Worm (Caenorhabditis elegans): ENCODE results near the gene nspc-14.
A peak's percentile ranks its signal among the peaks of the same experiment; 100 is the strongest.

nspc-14 gene

DNA sequence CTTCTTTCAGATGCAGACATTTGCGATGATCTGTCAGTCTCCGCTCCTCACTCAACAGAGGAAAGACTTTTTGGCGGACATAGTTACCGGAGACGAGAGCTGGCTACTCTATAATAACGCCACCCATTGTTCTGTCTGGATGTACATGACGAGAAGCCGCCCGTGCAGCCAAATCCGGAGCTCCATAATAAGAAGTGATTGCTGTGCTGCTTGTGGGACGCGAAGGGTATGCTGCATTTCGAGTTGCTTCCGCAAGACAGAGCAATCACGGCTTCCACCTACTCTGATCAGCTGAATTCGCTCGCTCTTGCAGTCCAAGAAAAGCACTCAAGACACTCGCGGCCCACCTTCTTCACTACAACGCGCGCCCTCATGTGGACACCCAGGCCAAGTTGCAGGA, 45.1 kb downstream of the nspc-14 start:
- TF ChIP-seq K11D2.4 (GFP tag; IDR thresholded peaks at IDR 0.05) = peak; percentile 52; the same call in 1 of the 2 replicates
- no peak for TF ChIP-seq lsy-27 (tag; optimal IDR thresholded peaks at IDR 0.05; ENCODE audit: borderline replicate concordance, insufficient read depth)
- TF ChIP-seq dox-1 (GFP tag; IDR thresholded peaks at IDR 0.05) = no peak
- peak; percentile 57; the same call in 1 of the 2 replicates for TF ChIP-seq lir-1 (GFP tag; conservative IDR thresholded peaks at IDR 0.05)
- no peak for TF ChIP-seq nhr-27 (tag; optimal IDR thresholded peaks at IDR 0.05)
- TF ChIP-seq aptf-2 (GFP tag; conservative IDR thresholded peaks at IDR 0.05) = no peak
- no peak for TF ChIP-seq sptf-2 (GFP tag; optimal IDR thresholded peaks at IDR 0.05)
- TF ChIP-seq K12H6.12 (tag; optimal IDR thresholded peaks at IDR 0.05) = no peak
- no peak for TF ChIP-seq nfyb-1 (GFP tag; IDR thresholded peaks at IDR 0.05)
- no peak for TF ChIP-seq rpc-1 (optimal IDR thresholded peaks at IDR 0.05)
- TF ChIP-seq rpc-1 (tag; optimal IDR thresholded peaks at IDR 0.05) = no peak
- TF ChIP-seq egl-18 (GFP tag; IDR thresholded peaks at IDR 0.05) = no peak
- peak; percentile 59; the same call in 1 of the 2 replicates for TF ChIP-seq bed-2 (GFP tag; IDR thresholded peaks at IDR 0.05)
